Fruit fly (Drosophila melanogaster) whole organism, pupa: Measurements from ENCODE around the gene CG7367.
A peak's percentile ranks its signal among the peaks of the same experiment; 100 is the strongest.

Experiments
- CG10348 ChIP-seq: fragments of 200-800 bp; sonication (Bioruptor generic); IDR thresholded peaks from 2 replicates; pipeline ENCODE4 v1.3.6; 2022; ENCODE audit warnings: missing biosample characterization, missing genetic modification characterization
- CG12605 ChIP-seq: fragments of 200-800 bp; sonication (Bioruptor generic); IDR thresholded peaks from 2 replicates; pipeline ENCODE4 v1.3.6; 2022; ENCODE audit warnings: missing biosample characterization, missing genetic modification characterization
- CG13204 ChIP-seq: fragments of 200-800 bp; sonication (Bioruptor generic); optimal IDR thresholded peaks from 2 replicates; lab custom pipeline; 2018; ENCODE audit warnings: missing biosample characterization, mild to moderate bottlenecking, missing genetic modification characterization, moderate library complexity
- CG14655 ChIP-seq: fragments of 200-800 bp; sonication (Bioruptor generic); optimal IDR thresholded peaks from 3 replicates; lab custom pipeline; 2017; ENCODE audit warnings: mild to moderate bottlenecking, missing biosample characterization, missing genetic modification reagents, missing genetic modification characterization
- CG15710 ChIP-seq: fragments of 200-800 bp; sonication (Bioruptor generic); optimal IDR thresholded peaks from 2 replicates; lab custom pipeline; 2018; ENCODE audit warnings: missing biosample characterization, mild to moderate bottlenecking, missing genetic modification characterization, moderate library complexity
- CG17806 ChIP-seq: fragments of 200-800 bp; sonication (Bioruptor generic); optimal IDR thresholded peaks from 2 replicates; lab custom pipeline; 2018; ENCODE audit warnings: missing biosample characterization, mild to moderate bottlenecking, missing genetic modification characterization, moderate library complexity
- CG32121 ChIP-seq: fragments of 200-800 bp; sonication (Bioruptor generic); IDR thresholded peaks from 2 replicates; pipeline ENCODE4 v1.3.6; 2022; ENCODE audit warnings: missing biosample characterization, missing genetic modification characterization
- CG34367 ChIP-seq: fragments of 200-800 bp; sonication (Bioruptor generic); optimal IDR thresholded peaks from 2 replicates; lab custom pipeline; 2018; ENCODE audit warnings: missing biosample characterization, mild to moderate bottlenecking, missing genetic modification characterization
- CG4496 ChIP-seq: fragments of 200-800 bp; sonication (Bioruptor generic); IDR thresholded peaks from 3 replicates; pipeline ENCODE4 v1.3.6; 2022; ENCODE audit warnings: missing biosample characterization, missing genetic modification characterization
- CG8159 ChIP-seq: fragments of 200-800 bp; sonication (Bioruptor generic); optimal IDR thresholded peaks from 3 replicates; lab custom pipeline; 2018; ENCODE audit warnings: missing biosample characterization, mild to moderate bottlenecking, missing genetic modification characterization, moderate library complexity
- CG8301 ChIP-seq: fragments of 200-800 bp; sonication (Bioruptor generic); optimal IDR thresholded peaks from 2 replicates; lab custom pipeline; 2018; ENCODE audit warnings: missing biosample characterization, mild to moderate bottlenecking, missing genetic modification characterization
- CG9948 ChIP-seq: fragments of 200-800 bp; sonication (Bioruptor generic); optimal IDR thresholded peaks from 2 replicates; lab custom pipeline; 2018; ENCODE audit warnings: missing biosample characterization, mild to moderate bottlenecking, missing genetic modification characterization, moderate library complexity
- D1 ChIP-seq: fragments of 200-800 bp; sonication (Bioruptor generic); optimal IDR thresholded peaks from 2 replicates; lab custom pipeline; 2018; ENCODE audit warnings: missing biosample characterization, mild to moderate bottlenecking, missing genetic modification characterization, moderate library complexity
- EcR ChIP-seq: fragments of 200-800 bp; sonication (Bioruptor generic); optimal IDR thresholded peaks from 3 replicates; lab custom pipeline; 2019; ENCODE audit warnings: missing biosample characterization, missing genetic modification characterization, mild to moderate bottlenecking, moderate library complexity, missing genetic modification reagents
- Ets98B ChIP-seq: fragments of 200-800 bp; sonication (Bioruptor generic); IDR thresholded peaks from 2 replicates; pipeline ENCODE4 v1.3.6; 2022; ENCODE audit warnings: missing biosample characterization, missing genetic modification characterization
- Pif1A ChIP-seq: fragments of 200-800 bp; sonication (Bioruptor generic); optimal IDR thresholded peaks from 3 replicates; lab custom pipeline; 2016; ENCODE audit warnings: missing biosample characterization, missing genetic modification characterization
- Pif1B ChIP-seq: fragments of 200-800 bp; sonication (Bioruptor generic); optimal IDR thresholded peaks from 3 replicates; lab custom pipeline; 2016; ENCODE audit warnings: missing biosample characterization, missing genetic modification characterization
- Snoo ChIP-seq: fragments of 200-800 bp; sonication (Bioruptor generic); optimal IDR thresholded peaks from 3 replicates; lab custom pipeline; 2017; ENCODE audit warnings: missing biosample characterization, mild to moderate bottlenecking, missing genetic modification characterization, inconsistent platforms
- fd96Ca ChIP-seq: fragments of 200-800 bp; sonication (Bioruptor generic); IDR thresholded peaks from 3 replicates; pipeline ENCODE4 v1.3.6; 2022; ENCODE audit warnings: missing biosample characterization, missing genetic modification characterization
- gl ChIP-seq: fragments of 200-800 bp; sonication (Bioruptor generic); optimal IDR thresholded peaks from 2 replicates; lab custom pipeline; 2018; ENCODE audit warnings: missing biosample characterization, mild to moderate bottlenecking, missing genetic modification characterization
- rn ChIP-seq: fragments of 200-800 bp; sonication (Bioruptor generic); IDR thresholded peaks from 2 replicates; pipeline ENCODE4 v1.3.6; 2022; ENCODE audit warnings: missing biosample characterization, missing genetic modification characterization

Gene CG7367

DNA sequence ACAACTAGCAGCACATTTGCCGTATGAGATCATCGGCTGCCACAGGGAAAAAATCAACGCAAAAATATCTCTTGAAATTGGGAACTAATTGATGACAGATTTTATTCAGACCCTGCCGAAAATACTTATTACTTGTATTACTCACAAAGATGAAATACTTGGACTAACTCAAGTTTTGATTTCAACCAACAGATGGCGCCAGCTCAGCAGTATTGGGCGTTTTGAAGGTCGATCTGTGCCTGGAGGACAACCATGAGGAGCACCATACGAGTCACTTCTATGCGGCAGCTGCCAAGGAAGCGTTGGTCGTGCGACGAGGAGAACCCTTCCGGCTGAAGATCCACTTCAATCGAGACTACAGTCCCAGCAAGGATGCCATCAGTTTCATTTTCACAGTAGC is 15.3 kb downstream of the CG7367 start:
- TF ChIP-seq CG9948 (tag; lab: Kevin White, UChicago): no peak
- no peak for TF ChIP-seq gl
- TF ChIP-seq CG17806 (tag; lab: Kevin White, UChicago): no peak
- TF ChIP-seq CG8159 (tag; lab: Kevin White, UChicago): no peak
- no peak for TF ChIP-seq CG13204

DNA sequence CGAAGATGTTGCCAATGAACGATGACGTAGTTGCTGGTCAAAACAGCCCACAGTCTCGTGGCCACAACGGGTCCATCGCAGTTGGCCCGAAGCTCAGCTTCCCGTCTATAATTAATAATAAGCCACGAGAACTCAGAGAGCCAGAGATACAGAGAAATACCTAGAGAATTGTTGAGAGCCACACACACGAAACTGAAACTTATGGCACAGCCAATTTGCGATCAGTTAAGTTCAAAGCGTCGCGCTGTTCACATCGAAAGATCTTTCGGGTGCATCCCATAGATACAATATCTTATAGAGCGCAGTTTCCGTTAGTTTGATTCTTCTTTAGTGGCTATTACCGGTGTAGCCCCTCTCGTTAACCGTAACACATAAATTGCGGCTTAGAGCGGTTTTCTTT is 27.0 kb downstream of the CG7367 start:
- no peak for TF ChIP-seq CG32121
- TF ChIP-seq CG14655 (GFP tag; lab: Kevin White, UChicago): no peak
- TF ChIP-seq Pif1B (GFP tag; lab: Kevin White, UChicago): no peak
- no peak for TF ChIP-seq CG8159 (tag; lab: Kevin White, UChicago)
- TF ChIP-seq rn (GFP tag; lab: Robert Waterston, UW): no peak
- no peak for TF ChIP-seq Ets98B (GFP tag; lab: Robert Waterston, UW)
- no peak for TF ChIP-seq CG17806 (tag; lab: Kevin White, UChicago)
- TF ChIP-seq CG34367 (tag; lab: Kevin White, UChicago): no peak
- TF ChIP-seq gl: peak; percentile 4
- no peak for TF ChIP-seq CG9948 (tag; lab: Kevin White, UChicago)
- no peak for TF ChIP-seq CG12605
- peak; percentile 20 for TF ChIP-seq EcR
- TF ChIP-seq CG4496 (GFP tag; lab: Robert Waterston, UW): no peak
- TF ChIP-seq D1 (tag; lab: Kevin White, UChicago): no peak

DNA sequence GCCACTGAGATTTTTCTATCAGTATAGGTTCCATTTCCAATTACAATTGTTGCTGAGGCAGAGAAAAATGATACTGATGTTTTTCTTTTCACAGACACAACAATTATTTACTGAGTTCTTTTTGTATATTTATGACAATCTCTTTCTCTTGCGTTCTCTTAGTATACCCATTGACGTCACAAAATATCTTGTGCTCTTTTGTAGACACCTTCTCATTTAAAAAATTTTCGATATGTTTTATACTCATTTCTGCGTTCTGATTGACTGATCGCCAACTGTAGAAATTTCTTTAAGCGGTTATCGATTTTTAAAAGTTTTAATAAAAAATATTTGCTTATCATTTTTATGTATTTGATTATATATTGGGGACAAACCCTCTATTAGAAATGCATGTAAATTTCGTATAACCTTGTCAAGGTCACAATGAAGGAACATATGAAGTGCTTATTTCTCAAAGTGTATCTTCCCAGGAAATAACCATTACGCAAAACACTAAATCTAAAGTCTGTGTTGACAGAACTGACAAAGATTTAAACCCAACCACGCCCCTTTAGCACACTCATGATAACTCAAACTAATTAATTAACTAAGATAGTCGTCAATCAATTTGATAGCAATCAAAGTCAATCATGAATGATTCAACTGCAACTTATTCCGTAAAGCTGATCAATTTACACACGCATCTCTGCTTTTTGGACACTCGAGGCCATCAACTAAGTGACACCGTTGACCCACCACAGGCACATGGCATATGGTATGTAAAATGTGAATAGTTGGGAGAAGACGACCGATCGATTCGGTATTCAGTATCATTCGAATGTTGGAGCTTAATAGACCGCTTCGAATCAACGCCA is 28.8 kb downstream of the CG7367 start, which contains the start of the genes Glyat and Tg:
Gene Glyat, minus strand, starts transcription at position 51 of the 854 bp plus-strand sequence.
Gene Tg, plus strand, starts transcription at position 804 of the 854 bp plus-strand sequence.
- TF ChIP-seq CG12605 (peak; percentile 48), CG34367 (tag; lab: Kevin White, UChicago) (no peak), D1 (tag; lab: Kevin White, UChicago) (peak; percentile 14), rn (GFP tag; lab: Robert Waterston, UW) (no peak), CG13204 (no peak), CG9948 (tag; lab: Kevin White, UChicago) (no peak), Ets98B (GFP tag; lab: Robert Waterston, UW) (no peak; the same call in 1 of the 2 replicates), CG15710 (tag; lab: Kevin White, UChicago) (no peak)
- TF ChIP-seq, all 21 proteins: peak for 2

DNA sequence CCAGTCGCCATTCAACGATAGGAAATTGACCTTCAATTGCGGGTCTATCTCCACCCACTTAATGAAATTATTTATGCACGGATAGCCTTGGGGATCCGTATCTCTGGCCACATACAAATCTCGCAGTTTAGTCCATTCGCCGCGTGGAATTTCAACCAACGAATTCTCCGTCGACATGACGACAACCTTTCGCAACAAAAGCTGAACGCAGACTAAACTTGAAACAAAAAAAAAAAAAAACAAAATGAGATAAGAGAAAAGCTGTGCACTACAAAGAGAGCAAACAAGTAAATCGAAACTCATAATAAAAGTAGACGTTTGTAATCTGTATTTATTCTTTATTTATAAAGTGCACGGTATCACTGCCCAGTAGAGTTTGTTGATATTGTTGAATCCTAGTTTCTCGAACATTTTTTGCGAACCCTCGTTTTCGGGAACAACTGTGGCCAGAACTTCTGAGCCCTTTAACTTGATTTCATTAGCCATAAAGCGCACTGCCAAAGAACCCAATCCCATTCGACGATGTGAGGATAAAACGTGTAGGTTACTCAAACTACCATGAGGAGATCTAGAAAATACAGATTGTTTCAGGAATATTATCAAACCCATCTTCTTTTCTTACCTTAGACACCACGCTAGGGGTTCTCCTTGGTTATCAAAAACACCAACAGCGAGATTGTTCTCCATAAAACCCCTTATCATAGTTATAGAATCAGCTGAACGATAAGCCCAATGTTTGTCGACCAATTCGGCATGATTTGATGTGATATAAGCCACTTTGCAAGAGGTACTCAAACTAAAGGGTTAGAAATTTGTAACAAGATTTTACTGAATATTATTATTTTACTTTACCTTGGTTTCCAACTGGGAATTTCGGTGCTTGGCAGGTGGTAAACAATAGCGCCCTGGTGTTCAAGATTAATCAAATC is 30.0 kb downstream of the CG7367 start, which contains the start of gene CG12560:
Gene CG12560, minus strand, starts transcription at position 195 of the 929 bp plus-strand sequence.
- peak; percentile 45 for TF ChIP-seq Pif1A (GFP tag; lab: Kevin White, UChicago)
- TF ChIP-seq EcR: peak; percentile 47
- peak; percentile 88 for TF ChIP-seq CG12605
- no peak for TF ChIP-seq CG10348 (GFP tag; lab: Robert Waterston, UW)
- no peak for TF ChIP-seq CG8159 (tag; lab: Kevin White, UChicago)
- no peak for TF ChIP-seq Snoo (tag; lab: Kevin White, UChicago)
- no peak for TF ChIP-seq CG8301 (tag; lab: Kevin White, UChicago)
- no peak for TF ChIP-seq CG14655 (GFP tag; lab: Kevin White, UChicago)
- TF ChIP-seq CG4496 (GFP tag; lab: Robert Waterston, UW): peak; percentile 30; the same call in 1 of the 3 replicates
- peak; percentile 21 for TF ChIP-seq CG34367 (tag; lab: Kevin White, UChicago)
- TF ChIP-seq rn (GFP tag; lab: Robert Waterston, UW): no peak
- TF ChIP-seq CG32121: no peak
- TF ChIP-seq CG9948 (tag; lab: Kevin White, UChicago): no peak
- TF ChIP-seq fd96Ca (GFP tag; lab: Robert Waterston, UW): no peak
- peak; percentile 15 for TF ChIP-seq Pif1B (GFP tag; lab: Kevin White, UChicago)
- TF ChIP-seq CG17806 (tag; lab: Kevin White, UChicago): no peak
- peak; percentile 28 for TF ChIP-seq CG15710 (tag; lab: Kevin White, UChicago)
- TF ChIP-seq CG13204: peak; percentile 49
- no peak for TF ChIP-seq D1 (tag; lab: Kevin White, UChicago)
- TF ChIP-seq gl: peak; percentile 43
- TF ChIP-seq Ets98B (GFP tag; lab: Robert Waterston, UW): peak; percentile 35; the same call in 1 of the 2 replicates
- TF ChIP-seq, all 21 proteins: peak for 10

DNA sequence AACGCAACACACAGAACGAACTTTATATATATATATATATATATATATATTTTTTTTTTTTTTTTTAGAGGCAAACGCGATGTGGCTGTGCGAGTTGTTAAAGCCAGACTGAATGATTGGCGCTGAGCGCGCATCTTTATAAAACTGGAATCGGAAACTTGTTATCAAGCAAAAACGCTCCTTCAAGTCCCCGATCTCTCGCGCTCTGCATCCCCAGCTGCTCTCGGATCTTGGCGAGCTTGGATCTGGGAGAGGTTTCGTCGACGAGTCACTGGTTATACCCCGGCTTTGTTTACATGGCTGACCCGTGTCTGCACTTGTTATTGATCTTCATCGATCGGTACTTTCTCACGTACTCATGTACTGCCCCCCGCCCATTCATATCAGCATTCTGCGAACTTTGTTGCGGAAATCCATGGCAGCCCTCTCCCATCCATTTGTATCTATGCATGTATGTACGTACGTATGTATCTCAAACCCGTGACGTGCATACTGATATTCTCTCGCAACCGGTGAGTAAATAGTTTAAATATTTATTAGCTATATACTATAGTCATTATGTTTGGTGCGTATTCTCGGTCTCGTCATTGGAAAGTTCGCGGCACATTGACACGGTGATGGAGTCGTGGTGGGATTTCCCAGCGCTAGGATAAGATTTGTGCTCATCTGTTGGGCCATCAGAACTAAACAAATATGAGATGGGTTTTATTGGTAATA is 32.3 kb downstream of the CG7367 start, which contains the start of gene Spn28Dc:
Gene Spn28Dc, minus strand, starts transcription at position 51 of the 717 bp plus-strand sequence.
- no peak for TF ChIP-seq CG8301 (tag; lab: Kevin White, UChicago)
- TF ChIP-seq CG15710 (tag; lab: Kevin White, UChicago): no peak
- TF ChIP-seq CG34367 (tag; lab: Kevin White, UChicago): no peak
- TF ChIP-seq fd96Ca (GFP tag; lab: Robert Waterston, UW): 0 out of 3 replicates have a peak, but pooled peaks have one; percentile 25
- TF ChIP-seq EcR: peak; percentile 72
- no peak for TF ChIP-seq CG17806 (tag; lab: Kevin White, UChicago)
- peak; percentile 13 for TF ChIP-seq CG13204
- TF ChIP-seq Pif1A (GFP tag; lab: Kevin White, UChicago): no peak
- TF ChIP-seq CG8159 (tag; lab: Kevin White, UChicago): no peak
- no peak for TF ChIP-seq D1 (tag; lab: Kevin White, UChicago)
- no peak for TF ChIP-seq rn (GFP tag; lab: Robert Waterston, UW)
- TF ChIP-seq CG32121: no peak
- TF ChIP-seq Ets98B (GFP tag; lab: Robert Waterston, UW): no peak
- TF ChIP-seq CG14655 (GFP tag; lab: Kevin White, UChicago): no peak
- no peak for TF ChIP-seq CG4496 (GFP tag; lab: Robert Waterston, UW)
- no peak for TF ChIP-seq CG9948 (tag; lab: Kevin White, UChicago)
- TF ChIP-seq CG12605: no peak
- TF ChIP-seq CG10348 (GFP tag; lab: Robert Waterston, UW): no peak
- TF ChIP-seq gl: peak; percentile 33
- TF ChIP-seq Pif1B (GFP tag; lab: Kevin White, UChicago): peak; percentile 44
- TF ChIP-seq Snoo (tag; lab: Kevin White, UChicago): peak; percentile 29
- TF ChIP-seq, all 21 proteins: peak for 6
